Worm (Caenorhabditis elegans) whole organism, L2 larva: ENCODE measurements around the gene cest-3.
A peak's percentile ranks its signal among the peaks of the same experiment; 100 is the strongest.

ENCODE experiments used
- C34F6.9 ChIP-seq: fragments of 150-350 bp; optimal IDR thresholded peaks from 2 replicates; lab custom pipeline; 2014; ENCODE audit warnings: missing biosample characterization, missing genetic modification characterization
- F13H6.1 ChIP-seq: sonication (generic microtip); optimal IDR thresholded peaks from 2 replicates; lab custom pipeline; 2016; ENCODE audit warnings: missing genetic modification characterization, missing compliant biosample characterization
- R02D3.7 ChIP-seq: fragments of 150-350 bp; optimal IDR thresholded peaks from 2 replicates; lab custom pipeline; 2014; ENCODE audit warnings: missing biosample characterization, missing genetic modification characterization
- Y55F3AM.14 ChIP-seq: fragments of 200-800 bp; sonication (Bioruptor generic); optimal IDR thresholded peaks from 2 replicates; lab custom pipeline; 2018; ENCODE audit warnings: mild to moderate bottlenecking, missing genetic modification characterization, missing compliant biosample characterization
- ZK546.5 ChIP-seq: sonication (generic microtip); optimal IDR thresholded peaks from 2 replicates; lab custom pipeline; 2017; ENCODE audit warnings: missing biosample characterization, missing genetic modification characterization
- alr-1 ChIP-seq: fragments of 150-350 bp; optimal IDR thresholded peaks from 2 replicates; lab custom pipeline; 2014; ENCODE audit warnings: missing biosample characterization, missing genetic modification characterization
- aly-2 ChIP-seq: fragments of 150-350 bp; optimal IDR thresholded peaks from 2 replicates; lab custom pipeline; 2014; ENCODE audit warnings: missing biosample characterization, missing genetic modification characterization
- ama-1 ChIP-seq: fragments of 150-350 bp; optimal IDR thresholded peaks from 2 replicates; lab custom pipeline; 2018; ENCODE audit warnings: inconsistent platforms
- blmp-1 ChIP-seq: sonication (generic microtip); optimal IDR thresholded peaks from 2 replicates; lab custom pipeline; 2017; ENCODE audit warnings: missing genetic modification characterization, mild to moderate bottlenecking, missing compliant biosample characterization, antibody characterized with exemption, moderate library complexity; ENCODE audit not compliant: insufficient read depth
- ceh-82 ChIP-seq: fragments of 150-350 bp; optimal IDR thresholded peaks from 2 replicates; lab custom pipeline; 2014; ENCODE audit warnings: missing biosample characterization, missing genetic modification characterization
- crh-2 ChIP-seq: sonication (generic microtip); optimal IDR thresholded peaks from 2 replicates; lab custom pipeline; 2017; ENCODE audit warnings: missing biosample characterization, missing genetic modification characterization
- dmd-4 ChIP-seq: sonication (generic microtip); optimal IDR thresholded peaks from 2 replicates; lab custom pipeline; 2017; ENCODE audit warnings: missing biosample characterization, missing genetic modification characterization
- egl-27 ChIP-seq: sonication (generic microtip); optimal IDR thresholded peaks from 3 replicates; lab custom pipeline; 2017; ENCODE audit warnings: missing biosample characterization, missing genetic modification reagents, missing genetic modification characterization
- elt-3 ChIP-seq: sonication (generic microtip); optimal IDR thresholded peaks from 2 replicates; lab custom pipeline; 2017; ENCODE audit warnings: missing biosample characterization, missing genetic modification characterization
- fos-1 ChIP-seq: fragments of 150-350 bp; optimal IDR thresholded peaks from 2 replicates; lab custom pipeline; 2014; ENCODE audit warnings: missing biosample characterization, missing genetic modification characterization
- lin-13 ChIP-seq: fragments of 150-350 bp; optimal IDR thresholded peaks from 2 replicates; lab custom pipeline; 2014; ENCODE audit warnings: missing biosample characterization, missing genetic modification reagents, missing genetic modification characterization
- lin-39 ChIP-seq: fragments of 150-350 bp; optimal IDR thresholded peaks from 2 replicates; lab custom pipeline; 2014; ENCODE audit warnings: missing biosample characterization, missing genetic modification reagents, missing genetic modification characterization
- lsy-2 ChIP-seq, 2 experiments: fragments of 150-350 bp in 1 of 2; sonication (generic microtip) in 1 of 2; optimal IDR thresholded peaks; 2 replicates each; lab custom pipeline; 2014 to 2017; ENCODE audit warnings: missing biosample characterization in 2 of 2, missing genetic modification characterization in 2 of 2
- mdl-1 ChIP-seq, 2 experiments: fragments of 150-350 bp in 1 of 2; sonication (generic microtip) in 1 of 2; optimal IDR thresholded peaks; 2 replicates each; lab custom pipeline; 2017; ENCODE audit warnings: missing biosample characterization in 2 of 2, missing genetic modification characterization in 2 of 2
- nhr-10 ChIP-seq: sonication (generic microtip); optimal IDR thresholded peaks from 2 replicates; lab custom pipeline; 2017; ENCODE audit warnings: missing biosample characterization, missing genetic modification characterization
- nhr-129 ChIP-seq: fragments of 150-350 bp; optimal IDR thresholded peaks from 2 replicates; lab custom pipeline; 2014; ENCODE audit warnings: missing biosample characterization, missing genetic modification characterization
- nhr-21 ChIP-seq: fragments of 150-350 bp; optimal IDR thresholded peaks from 2 replicates; lab custom pipeline; 2014; ENCODE audit warnings: missing biosample characterization, missing genetic modification characterization
- nhr-23 ChIP-seq: fragments of 150-350 bp; optimal IDR thresholded peaks from 2 replicates; lab custom pipeline; 2014; ENCODE audit warnings: missing biosample characterization, missing genetic modification reagents, missing genetic modification characterization
- nhr-237 ChIP-seq: fragments of 150-350 bp; optimal IDR thresholded peaks from 2 replicates; lab custom pipeline; 2014; ENCODE audit warnings: missing biosample characterization, missing genetic modification characterization
- nhr-25 ChIP-seq: fragments of 150-350 bp; sonication (generic microtip); optimal IDR thresholded peaks from 3 replicates; lab custom pipeline; 2014; ENCODE audit warnings: missing biosample characterization, missing genetic modification characterization
- nhr-6 ChIP-seq: fragments of 150-350 bp; optimal IDR thresholded peaks from 2 replicates; lab custom pipeline; 2014; ENCODE audit warnings: missing biosample characterization, missing genetic modification characterization
- peb-1 ChIP-seq: fragments of 150-350 bp; optimal IDR thresholded peaks from 2 replicates; lab custom pipeline; 2014; ENCODE audit warnings: missing biosample characterization, missing genetic modification characterization
- sem-4 ChIP-seq: fragments of 150-350 bp; optimal IDR thresholded peaks from 2 replicates; lab custom pipeline; 2014; ENCODE audit warnings: missing biosample characterization, missing genetic modification reagents, missing genetic modification characterization
- sma-9 ChIP-seq, 2 experiments: fragments of 150-350 bp in 1 of 2; sonication (generic microtip) in 1 of 2; optimal IDR thresholded peaks; 2 replicates each; lab custom pipeline; 2014 to 2016; ENCODE audit warnings: missing genetic modification characterization in 2 of 2, mild to moderate bottlenecking in 1 of 2, missing biosample characterization in 1 of 2, missing compliant biosample characterization in 1 of 2, missing genetic modification reagents in 1 of 2, moderate library complexity in 1 of 2
- snpc-4 ChIP-seq: fragments of 150-350 bp; optimal IDR thresholded peaks from 2 replicates; lab custom pipeline; 2014; ENCODE audit warnings: missing biosample characterization, missing genetic modification characterization
- unc-39 ChIP-seq: fragments of 150-350 bp; optimal IDR thresholded peaks from 2 replicates; lab custom pipeline; 2014; ENCODE audit warnings: missing biosample characterization, missing genetic modification characterization
- unc-55 ChIP-seq: fragments of 150-350 bp; sonication (generic microtip); optimal IDR thresholded peaks from 3 replicates; lab custom pipeline; 2014; ENCODE audit warnings: missing biosample characterization, missing genetic modification reagents, missing genetic modification characterization
- zag-1 ChIP-seq: fragments of 150-350 bp; optimal IDR thresholded peaks from 2 replicates; lab custom pipeline; 2014; ENCODE audit warnings: missing biosample characterization, missing genetic modification characterization
- ztf-1 ChIP-seq: fragments of 200-800 bp; sonication (Bioruptor generic); conservative IDR thresholded peaks from 2 replicates; pipeline ENCODE4 v1.3.6; 2022; ENCODE audit warnings: missing genetic modification characterization, missing compliant biosample characterization
- ztf-11 ChIP-seq: sonication (generic microtip); optimal IDR thresholded peaks from 2 replicates; lab custom pipeline; 2017; ENCODE audit warnings: missing biosample characterization, missing genetic modification characterization
- ztf-4 ChIP-seq: fragments of 150-350 bp; optimal IDR thresholded peaks from 2 replicates; lab custom pipeline; 2014; ENCODE audit warnings: missing biosample characterization, missing genetic modification characterization

cest-3 gene

ce11 chrX:12207078-12207477 is 34.4 kb upstream of the cest-3 start:
- TF ChIP-seq ceh-82 (no peak), sma-9 (GFP tag; optimal IDR thresholded peaks at IDR 0.05; lab: Kevin White, UChicago) (no peak), sma-9 (tag; optimal IDR thresholded peaks at IDR 0.05; lab: Kevin White, UChicago) (no peak), nhr-23 (tag; lab: Kevin White, UChicago) (no peak), ztf-1 (no peak), nhr-25 (tag; lab: Kevin White, UChicago) (no peak), egl-27 (tag; lab: Kevin White, UChicago) (no peak), mdl-1 (tag; optimal IDR thresholded peaks at IDR 0.05; lab: Kevin White, UChicago) (no peak), ztf-4 (tag; lab: Kevin White, UChicago) (no peak), snpc-4 (tag; lab: Kevin White, UChicago) (no peak), ztf-11 (tag; lab: Kevin White, UChicago) (no peak), lin-13 (GFP tag; lab: Kevin White, UChicago) (no peak), lin-39 (no peak), nhr-129 (tag; lab: Kevin White, UChicago) (no peak), C34F6.9 (tag; lab: Kevin White, UChicago) (no peak), aly-2 (tag; lab: Kevin White, UChicago) (no peak), nhr-6 (tag; lab: Kevin White, UChicago) (no peak), peb-1 (tag; lab: Kevin White, UChicago) (no peak), blmp-1 (tag; lab: Kevin White, UChicago) (no peak), dmd-4 (tag; lab: Kevin White, UChicago) (no peak), ama-1 (lab: Kevin White, UChicago) (no peak)

- TF ChIP-seq lin-39, result peak; percentile 64
- TF ChIP-seq C34F6.9 (tag; lab: Kevin White, UChicago), result peak; percentile 12
- no peak for TF ChIP-seq elt-3 (tag; lab: Kevin White, UChicago)
- TF ChIP-seq peb-1 (tag; lab: Kevin White, UChicago), result no peak
- TF ChIP-seq aly-2 (tag; lab: Kevin White, UChicago), result no peak
- no peak for TF ChIP-seq snpc-4 (tag; lab: Kevin White, UChicago)
- TF ChIP-seq unc-55 (GFP tag; lab: Kevin White, UChicago), result no peak
- TF ChIP-seq nhr-21 (tag; lab: Kevin White, UChicago), result peak; percentile 15
- peak; percentile 23 for TF ChIP-seq fos-1 (tag; lab: Kevin White, UChicago)
These were observed 31.1 kb upstream of the cest-3 start for ce11 chrX:12210145-12211032.

- no peak for TF ChIP-seq unc-39 (tag; lab: Kevin White, UChicago)
- TF ChIP-seq Y55F3AM.14, result no peak
- TF ChIP-seq ztf-11 (tag; lab: Kevin White, UChicago), result no peak
- TF ChIP-seq, all 48 proteins: peak for 0
These were observed 28.6 kb upstream of the cest-3 start, which contains the start of gene cab-1 for ce11 chrX:12212801-12213200. Gene cab-1, minus strand, starts transcription at chrX:12212901.

- TF ChIP-seq nhr-129 (tag; lab: Kevin White, UChicago) (no peak), lin-13 (GFP tag; lab: Kevin White, UChicago) (no peak), snpc-4 (tag; lab: Kevin White, UChicago) (no peak), nhr-237 (tag; lab: Kevin White, UChicago) (no peak), zag-1 (tag; lab: Kevin White, UChicago) (no peak)
These were observed 24.5 kb upstream of the cest-3 start, which contains the start of gene C23H4.8 for ce11 chrX:12216943-12217342. Gene C23H4.8, plus strand, starts transcription at chrX:12217243.

ce11 chrX:12219477-12219876 is 22.0 kb upstream of the cest-3 start, which contains the start of gene cest-8:
Gene cest-8, plus strand, starts transcription at chrX:12219660.
- TF ChIP-seq alr-1 (tag; lab: Kevin White, UChicago), result no peak

- no peak for TF ChIP-seq alr-1 (tag; lab: Kevin White, UChicago)
- no peak for TF ChIP-seq Y55F3AM.14
- no peak for TF ChIP-seq R02D3.7 (tag; lab: Kevin White, UChicago)
- TF ChIP-seq snpc-4 (tag; lab: Kevin White, UChicago), result no peak
- TF ChIP-seq F13H6.1 (tag; lab: Kevin White, UChicago), result no peak
- no peak for TF ChIP-seq ZK546.5 (tag; lab: Kevin White, UChicago)
- no peak for TF ChIP-seq ztf-1
- no peak for TF ChIP-seq egl-27 (tag; lab: Kevin White, UChicago)
- TF ChIP-seq crh-2 (tag; lab: Kevin White, UChicago), result no peak
- no peak for TF ChIP-seq lsy-2 (tag; optimal IDR thresholded peaks at IDR 0.05; lab: Kevin White, UChicago)
- TF ChIP-seq lin-13 (GFP tag; lab: Kevin White, UChicago), result no peak
- TF ChIP-seq nhr-23 (tag; lab: Kevin White, UChicago), result no peak
- TF ChIP-seq nhr-6 (tag; lab: Kevin White, UChicago), result no peak
- no peak for TF ChIP-seq peb-1 (tag; lab: Kevin White, UChicago)
- no peak for TF ChIP-seq sem-4 (tag; lab: Kevin White, UChicago)
- TF ChIP-seq elt-3 (tag; lab: Kevin White, UChicago), result no peak
- TF ChIP-seq nhr-10 (tag; lab: Kevin White, UChicago), result no peak
- TF ChIP-seq ztf-4 (tag; lab: Kevin White, UChicago), result no peak
These were observed 19.6 kb upstream of the cest-3 start, which contains the start of gene cest-9.2 for ce11 chrX:12221817-12222216. Gene cest-9.2, plus strand, starts transcription at chrX:12222117.
